Fruit fly (Drosophila melanogaster) whole organism, embryonic: ENCODE results near the gene BthD.

Experiments used
- CG10147 ChIP-seq: fragments of 200-800 bp; sonication (Bioruptor generic); optimal IDR thresholded peaks from 2 replicates; lab custom pipeline; 2019; ENCODE audit warnings: missing biosample characterization, mild to moderate bottlenecking, missing genetic modification characterization, moderate library complexity
- CG10267 ChIP-seq: fragments of 200-800 bp; sonication (Bioruptor generic); optimal IDR thresholded peaks from 2 replicates; lab custom pipeline; 2018; ENCODE audit warnings: missing biosample characterization, mild to moderate bottlenecking, missing genetic modification characterization, moderate library complexity
- CG11560 ChIP-seq: fragments of 200-800 bp; sonication (Bioruptor generic); IDR thresholded peaks from 3 replicates; pipeline ENCODE4 v1.3.6; 2022; ENCODE audit warnings: missing biosample characterization, missing genetic modification characterization
- CG13624 ChIP-seq: fragments of 200-800 bp; sonication (Bioruptor generic); optimal IDR thresholded peaks from 2 replicates; lab custom pipeline; 2016; ENCODE audit warnings: missing biosample characterization, missing genetic modification characterization
- CG13894 ChIP-seq: fragments of 200-800 bp; sonication (Bioruptor generic); optimal IDR thresholded peaks from 3 replicates; lab custom pipeline; 2018; ENCODE audit warnings: missing biosample characterization, mild to moderate bottlenecking, missing genetic modification characterization, moderate library complexity
- CG16779 ChIP-seq: fragments of 200-800 bp; sonication (Bioruptor generic); IDR thresholded peaks from 2 replicates; pipeline ENCODE4 v1.3.6; 2022; ENCODE audit warnings: missing biosample characterization, missing genetic modification characterization
- CG16813 ChIP-seq: fragments of 200-800 bp; sonication (Bioruptor generic); IDR thresholded peaks from 3 replicates; pipeline ENCODE4 v1.3.6; 2022; ENCODE audit warnings: missing biosample characterization, missing genetic modification characterization; ENCODE audit not compliant: partially characterized antibody
- CG17361 ChIP-seq: fragments of 200-800 bp; sonication (Bioruptor generic); IDR thresholded peaks from 3 replicates; pipeline ENCODE4 v1.3.6; 2022; ENCODE audit warnings: missing biosample characterization, missing genetic modification characterization
- CG1792 ChIP-seq: fragments of 200-800 bp; sonication (Bioruptor generic); optimal IDR thresholded peaks from 2 replicates; lab custom pipeline; 2016; ENCODE audit warnings: missing biosample characterization, missing genetic modification characterization
- CG3163 ChIP-seq: fragments of 200-800 bp; sonication (Bioruptor generic); optimal IDR thresholded peaks from 3 replicates; lab custom pipeline; 2016; ENCODE audit warnings: missing biosample characterization, missing genetic modification characterization
- CG34376 ChIP-seq: fragments of 200-800 bp; sonication (Bioruptor generic); optimal IDR thresholded peaks from 2 replicates; lab custom pipeline; 2018; ENCODE audit warnings: missing biosample characterization, mild to moderate bottlenecking, missing genetic modification characterization
- CG6654 ChIP-seq: fragments of 200-800 bp; sonication (Bioruptor generic); optimal IDR thresholded peaks from 2 replicates; lab custom pipeline; 2017; ENCODE audit warnings: missing biosample characterization, mild to moderate bottlenecking, missing genetic modification characterization
- CG6791 ChIP-seq: fragments of 200-800 bp; sonication (Bioruptor generic); IDR thresholded peaks from 3 replicates; pipeline ENCODE4 v1.3.6; 2022; ENCODE audit warnings: missing biosample characterization, missing genetic modification characterization; ENCODE audit not compliant: partially characterized antibody
- CG6854 ChIP-seq: fragments of 200-800 bp; sonication (Bioruptor generic); optimal IDR thresholded peaks from 3 replicates; lab custom pipeline; 2017; ENCODE audit warnings: missing biosample characterization, mild to moderate bottlenecking, missing genetic modification characterization
- CG8290 ChIP-seq, 3 experiments: fragments of 200-800 bp; sonication (Bioruptor generic); optimal IDR thresholded peaks; 2 replicates each; lab custom pipeline; 2016 to 2019; ENCODE audit warnings: missing biosample characterization in 3 of 3, missing genetic modification characterization in 3 of 3, mild to moderate bottlenecking in 2 of 3, moderate library complexity in 1 of 3
- CoRest ChIP-seq: fragments of 200-800 bp; sonication (Bioruptor generic); optimal IDR thresholded peaks from 3 replicates; lab custom pipeline; 2018; ENCODE audit warnings: missing biosample characterization, mild to moderate bottlenecking, missing genetic modification characterization, moderate library complexity
- Dad ChIP-seq: fragments of 200-800 bp; sonication (Bioruptor generic); optimal IDR thresholded peaks from 3 replicates; lab custom pipeline; 2016; ENCODE audit warnings: missing biosample characterization, missing genetic modification characterization
- Dek ChIP-seq: fragments of 200-800 bp; sonication (Bioruptor generic); optimal IDR thresholded peaks from 3 replicates; lab custom pipeline; 2019; ENCODE audit warnings: missing biosample characterization, mild to moderate bottlenecking, missing genetic modification characterization, moderate library complexity
- Doc3 ChIP-seq: fragments of 200-800 bp; sonication (Bioruptor generic); IDR thresholded peaks from 3 replicates; pipeline ENCODE4 v1.3.6; 2022; ENCODE audit warnings: missing biosample characterization, missing genetic modification characterization; ENCODE audit not compliant: partially characterized antibody
- Ets97D ChIP-seq: fragments of 200-800 bp; sonication (Bioruptor generic); optimal IDR thresholded peaks from 3 replicates; lab custom pipeline; 2016; ENCODE audit warnings: missing biosample characterization, missing genetic modification characterization
- HLH4C ChIP-seq: fragments of 200-800 bp; sonication (Bioruptor generic); IDR thresholded peaks from 3 replicates; pipeline ENCODE4 v1.3.6; 2022; ENCODE audit warnings: missing biosample characterization, missing genetic modification characterization; ENCODE audit not compliant: partially characterized antibody
- Lhr ChIP-seq: fragments of 200-800 bp; sonication (Bioruptor generic); optimal IDR thresholded peaks from 3 replicates; lab custom pipeline; 2017; ENCODE audit warnings: mild to moderate bottlenecking, missing biosample characterization, missing genetic modification reagents, missing genetic modification characterization
- Max ChIP-seq: fragments of 200-800 bp; sonication (Bioruptor generic); optimal IDR thresholded peaks from 2 replicates; lab custom pipeline; 2016; ENCODE audit warnings: missing biosample characterization, mild to moderate bottlenecking, missing genetic modification characterization
- Nf-YC ChIP-seq: fragments of 200-800 bp; optimal IDR thresholded peaks from 3 replicates; lab custom pipeline; 2019; ENCODE audit warnings: missing biosample characterization, mild to moderate bottlenecking, missing genetic modification characterization, moderate library complexity
- Pdp1 ChIP-seq, 2 experiments: fragments of 200-800 bp; sonication (Bioruptor generic); optimal IDR thresholded peaks; 3 replicates each; lab custom pipeline; 2016; ENCODE audit warnings: missing biosample characterization in 2 of 2, missing genetic modification characterization in 2 of 2, mild to moderate bottlenecking in 1 of 2, moderate library complexity in 1 of 2
- Xrp1 ChIP-seq: fragments of 200-800 bp; sonication (Bioruptor generic); IDR thresholded peaks from 2 replicates; pipeline ENCODE4 v1.3.6; 2022; ENCODE audit warnings: missing biosample characterization, missing genetic modification characterization
- YL-1 ChIP-seq: fragments of 200-800 bp; sonication (Bioruptor generic); optimal IDR thresholded peaks from 3 replicates; lab custom pipeline; 2017; ENCODE audit warnings: missing biosample characterization, mild to moderate bottlenecking, missing genetic modification characterization
- abd-A ChIP-seq: fragments of 200-800 bp; sonication (Bioruptor generic); optimal IDR thresholded peaks from 3 replicates; lab custom pipeline; 2019; ENCODE audit warnings: missing biosample characterization, mild to moderate bottlenecking, missing genetic modification characterization, moderate library complexity
- ato ChIP-seq: fragments of 200-800 bp; sonication (Bioruptor generic); IDR thresholded peaks from 2 replicates; pipeline ENCODE4 v1.3.6; 2022; ENCODE audit warnings: missing biosample characterization, missing genetic modification characterization; ENCODE audit not compliant: partially characterized antibody
- az2 ChIP-seq: fragments of 200-800 bp; sonication (Bioruptor generic); optimal IDR thresholded peaks from 3 replicates; lab custom pipeline; 2016; ENCODE audit warnings: missing biosample characterization, missing genetic modification characterization
- crol ChIP-seq: fragments of 200-800 bp; sonication (Bioruptor generic); IDR thresholded peaks from 2 replicates; pipeline ENCODE4 v1.3.6; 2022; ENCODE audit warnings: missing biosample characterization, missing genetic modification characterization
- cwo ChIP-seq: fragments of 200-800 bp; sonication (Bioruptor generic); optimal IDR thresholded peaks from 3 replicates; lab custom pipeline; 2017; ENCODE audit warnings: missing biosample characterization, missing genetic modification characterization, mild to moderate bottlenecking, moderate library complexity, missing genetic modification reagents
- dysf ChIP-seq: fragments of 200-800 bp; sonication (Bioruptor generic); IDR thresholded peaks from 3 replicates; pipeline ENCODE4 v1.3.6; 2022; ENCODE audit warnings: missing biosample characterization, missing genetic modification characterization
- inv ChIP-seq: fragments of 200-800 bp; sonication (Bioruptor generic); IDR thresholded peaks from 2 replicates; pipeline ENCODE4 v1.3.6; 2022; ENCODE audit warnings: missing biosample characterization, missing genetic modification characterization; ENCODE audit not compliant: partially characterized antibody
- pita ChIP-seq: fragments of 200-800 bp; sonication (Bioruptor generic); optimal IDR thresholded peaks from 2 replicates; lab custom pipeline; 2017; ENCODE audit warnings: missing biosample characterization, mild to moderate bottlenecking, missing genetic modification characterization
- ranshi ChIP-seq: fragments of 200-800 bp; sonication (Bioruptor generic); IDR thresholded peaks from 2 replicates; pipeline ENCODE4 v1.3.6; 2022; ENCODE audit warnings: missing biosample characterization, missing genetic modification characterization
- sna ChIP-seq: fragments of 200-800 bp; sonication (Bioruptor generic); IDR thresholded peaks from 2 replicates; pipeline ENCODE4 v1.3.6; 2022; ENCODE audit warnings: missing biosample characterization, missing genetic modification characterization; ENCODE audit not compliant: partially characterized antibody
- sr ChIP-seq: fragments of 200-800 bp; sonication (Bioruptor generic); IDR thresholded peaks from 3 replicates; pipeline ENCODE4 v1.3.6; 2022; ENCODE audit warnings: missing biosample characterization, missing genetic modification characterization
- stwl ChIP-seq: fragments of 200-800 bp; sonication (Bioruptor generic); optimal IDR thresholded peaks from 3 replicates; lab custom pipeline; 2018; ENCODE audit warnings: missing biosample characterization, mild to moderate bottlenecking, missing genetic modification characterization, moderate library complexity
- tin ChIP-seq: fragments of 200-800 bp; sonication (Bioruptor generic); optimal IDR thresholded peaks from 3 replicates; lab custom pipeline; 2016; ENCODE audit warnings: missing biosample characterization, missing genetic modification characterization
- tll ChIP-seq, 2 experiments: fragments of 200-800 bp in 1 of 2; fragments of >200 bp in 1 of 2; sonication (Bioruptor generic) in 1 of 2; optimal IDR thresholded peaks; 2 replicates each; lab custom pipeline; 2017 to 2019; ENCODE audit warnings: missing biosample characterization in 2 of 2, missing genetic modification characterization in 2 of 2, mild to moderate bottlenecking in 1 of 2, moderate library complexity in 1 of 2
- tna ChIP-seq: fragments of 200-800 bp; sonication (Bioruptor generic); IDR thresholded peaks from 2 replicates; pipeline ENCODE4 v1.3.6; 2022; ENCODE audit warnings: missing biosample characterization, missing genetic modification characterization; ENCODE audit not compliant: partially characterized antibody
- twi ChIP-seq: fragments of 200-800 bp; optimal IDR thresholded peaks from 2 replicates; lab custom pipeline; 2019; ENCODE audit warnings: missing biosample characterization, mild to moderate bottlenecking, missing genetic modification characterization, moderate library complexity
- vnd ChIP-seq: fragments of 200-800 bp; sonication (Bioruptor generic); IDR thresholded peaks from 3 replicates; pipeline ENCODE4 v1.3.6; 2022; ENCODE audit warnings: missing biosample characterization, missing genetic modification characterization; ENCODE audit not compliant: partially characterized antibody

BthD gene

DNA sequence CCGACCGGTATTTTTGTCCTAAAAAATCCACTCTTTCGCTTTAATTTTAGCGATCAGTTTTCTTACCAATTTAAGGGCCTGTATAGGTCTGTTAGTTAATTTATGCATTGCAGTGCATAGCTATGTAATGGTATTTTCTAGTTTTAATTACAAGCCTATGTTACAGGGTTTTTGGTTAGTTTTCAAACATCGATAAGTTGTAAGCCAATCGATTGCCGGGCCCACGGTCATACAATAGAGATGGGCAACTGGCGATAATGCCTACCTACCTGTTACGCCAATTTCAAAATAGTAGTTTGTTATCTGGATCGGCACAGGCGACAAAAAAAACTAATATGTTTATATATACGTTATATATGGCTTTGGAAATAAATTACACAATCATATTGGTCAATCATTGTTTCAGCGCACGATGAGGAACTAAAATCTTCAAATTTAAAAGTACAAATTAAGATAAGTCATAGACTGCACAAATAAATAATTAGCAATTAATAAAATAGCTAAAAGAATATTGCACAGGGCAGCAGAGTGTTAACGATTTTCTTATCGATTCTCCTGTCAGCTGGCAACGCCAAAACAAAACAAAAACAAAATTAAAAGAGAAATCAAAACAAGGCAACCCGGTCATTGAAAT, 4.6 kb downstream of the BthD start, which contains the start of the genes tth and Tango2 (continued):
- TF ChIP-seq dysf (GFP tag; lab: Robert Waterston, UW) (peak; percentile 82), CG10147 (GFP tag; lab: Kevin White, UChicago) (peak; percentile 64), CG16779 (GFP tag; lab: Robert Waterston, UW) (no peak), CG13894 (tag; lab: Kevin White, UChicago) (no peak), CG1792 (GFP tag; lab: Kevin White, UChicago) (no peak), abd-A (tag; lab: Kevin White, UChicago) (no peak), tin (peak; percentile 54), stwl (peak; percentile 19), Max (peak; percentile 70), crol (no peak), tna (GFP tag; lab: Robert Waterston, UW) (no peak)
- TF ChIP-seq, all 482 proteins: peak for 319

DNA sequence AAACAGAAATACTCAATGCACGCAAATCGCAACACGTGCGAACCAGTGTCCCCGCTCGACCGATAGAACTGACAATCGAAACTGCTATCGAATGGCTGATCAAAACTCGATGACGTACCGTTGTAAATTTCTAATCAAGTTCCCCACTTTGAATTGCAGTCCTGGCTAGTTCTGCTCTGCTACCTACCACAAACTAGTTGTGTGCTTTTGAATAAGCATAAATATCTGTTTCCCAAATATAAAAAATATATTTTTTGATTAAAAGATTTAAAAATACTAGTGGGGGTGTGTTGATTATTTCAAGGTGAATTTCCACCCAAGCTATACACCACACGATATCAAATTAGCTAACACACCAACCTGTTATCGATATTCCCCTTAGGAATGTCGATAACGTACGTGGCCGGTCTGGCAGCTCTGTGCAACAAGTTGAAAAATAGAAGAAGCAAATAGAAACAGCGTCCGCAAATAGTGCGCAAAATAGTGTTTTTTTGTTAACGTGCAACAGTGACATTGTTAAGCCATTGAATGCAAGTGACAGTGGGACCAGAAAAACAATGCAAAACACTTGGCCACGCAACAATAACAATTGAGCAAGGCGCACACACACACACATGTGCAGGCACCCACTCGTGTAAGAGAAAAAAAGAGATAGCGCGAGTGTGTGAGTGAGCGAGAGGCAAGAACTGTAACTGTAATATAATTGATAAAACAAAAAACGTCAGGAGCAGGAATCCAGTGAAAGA, 12.6 kb downstream of the BthD start, which contains the start of the genes CG2691 and NFAT:
CG2691 (minus strand) TSS at position 75 of the 746 bp plus-strand sequence.
NFAT (plus strand) TSS at position 412 of the 746 bp plus-strand sequence.
- 0 out of 3 replicates have a peak, but pooled peaks have one; percentile 40 for TF ChIP-seq sr
- TF ChIP-seq cwo (GFP tag; lab: Kevin White, UChicago), result peak; percentile 70
- no peak for TF ChIP-seq CG6654 (GFP tag; lab: Kevin White, UChicago)
- peak; percentile 81 for TF ChIP-seq CG6791 (GFP tag; lab: Robert Waterston, UW)
- peak; percentile 41 for TF ChIP-seq Ets97D (GFP tag; lab: Kevin White, UChicago)
- peak; percentile 54; the same call in 1 of the 3 replicates for TF ChIP-seq vnd (GFP tag; lab: Robert Waterston, UW)
- peak; percentile 47 for TF ChIP-seq CG10267 (tag; lab: Kevin White, UChicago)
- TF ChIP-seq Dad (GFP tag; lab: Kevin White, UChicago), result no peak
- TF ChIP-seq sna, result 0 out of 2 replicates have a peak, but pooled peaks have one; percentile 49
- peak in 1 of 2 experiments; percentile 4 for TF ChIP-seq tll (GFP tag; optimal IDR thresholded peaks at IDR 0.05; lab: Kevin White, UChicago)
- peak; percentile 49 for TF ChIP-seq Lhr (GFP tag; lab: Kevin White, UChicago)
- TF ChIP-seq Xrp1 (GFP tag; lab: Robert Waterston, UW), result no peak
- peak; percentile 85 for TF ChIP-seq HLH4C (GFP tag; lab: Robert Waterston, UW)
- TF ChIP-seq Dek (tag; lab: Kevin White, UChicago), result no peak
- peak; percentile 55 for TF ChIP-seq CG8290 (GFP tag; optimal IDR thresholded peaks at IDR 0.05; lab: Kevin White, UChicago)
- peak; percentile 23 to 29 for TF ChIP-seq CG8290 (tag; optimal IDR thresholded peaks at IDR 0.05; lab: Kevin White, UChicago)
- TF ChIP-seq YL-1 (GFP tag; lab: Kevin White, UChicago), result peak; percentile 44
- peak; percentile 23; the same call in 1 of the 2 replicates for TF ChIP-seq ato (GFP tag; lab: Robert Waterston, UW)
- TF ChIP-seq CG16813 (GFP tag; lab: Robert Waterston, UW), result peak; percentile 64
- TF ChIP-seq CG13624 (GFP tag; lab: Kevin White, UChicago), result peak; percentile 17
- peak; percentile 20 for TF ChIP-seq CoRest (tag; lab: Kevin White, UChicago)
- TF ChIP-seq az2 (GFP tag; lab: Kevin White, UChicago), result no peak
- 0 out of 3 replicates have a peak, but pooled peaks have one; percentile 22 for TF ChIP-seq CG17361
- TF ChIP-seq CG34376, result peak; percentile 23
- peak; percentile 40 for TF ChIP-seq CG6854 (GFP tag; lab: Kevin White, UChicago)
- no peak for TF ChIP-seq ranshi (GFP tag; lab: Robert Waterston, UW)
- TF ChIP-seq twi (tag; lab: Kevin White, UChicago), result peak; percentile 5
- peak; percentile 78 for TF ChIP-seq pita (GFP tag; lab: Kevin White, UChicago)
- peak; percentile 40 for TF ChIP-seq CG3163
- peak; percentile 49; the same call in 1 of the 2 replicates for TF ChIP-seq inv
- TF ChIP-seq Nf-YC (tag; lab: Kevin White, UChicago), result peak; percentile 33
- peak; percentile 56; the same call in 1 of the 3 replicates for TF ChIP-seq Doc3 (GFP tag; lab: Robert Waterston, UW)
- TF ChIP-seq CG11560 (tag; lab: Robert Waterston, UW), result peak; percentile 95
- TF ChIP-seq Pdp1 (GFP tag; optimal IDR thresholded peaks at IDR 0.05; lab: Kevin White, UChicago), result peak in 1 of 2 experiments; percentile 56
